Worm (Caenorhabditis elegans) whole organism, L3 larva: ENCODE results near the gene dos-3.

ENCODE experiments used
- elt-3 ChIP-seq, 3 experiments: fragments of 150-350 bp in 1 of 3; sonication (generic microtip) in 2 of 3; optimal IDR thresholded peaks; 2 replicates in 2 of 3; 4 replicates in 1 of 3; lab custom pipeline; 2014 to 2017; ENCODE audit warnings: missing biosample characterization in 3 of 3, missing genetic modification characterization in 3 of 3
- hmg-11 ChIP-seq: sonication (generic microtip); optimal IDR thresholded peaks from 2 replicates; lab custom pipeline; 2016; ENCODE audit warnings: missing genetic modification characterization, missing compliant biosample characterization
- nhr-76 ChIP-seq: fragments of 150-350 bp; sonication (generic microtip); optimal IDR thresholded peaks from 5 replicates; lab custom pipeline; 2014; ENCODE audit warnings: missing biosample characterization, missing genetic modification characterization
- unc-62 ChIP-seq: fragments of 150-350 bp; sonication (generic microtip); optimal IDR thresholded peaks from 4 replicates; lab custom pipeline; 2014; ENCODE audit warnings: missing biosample characterization, missing genetic modification reagents, missing genetic modification characterization
- ztf-4 ChIP-seq: fragments of 150-350 bp; optimal IDR thresholded peaks from 2 replicates; lab custom pipeline; 2014; ENCODE audit warnings: missing biosample characterization, missing genetic modification characterization

DNA sequence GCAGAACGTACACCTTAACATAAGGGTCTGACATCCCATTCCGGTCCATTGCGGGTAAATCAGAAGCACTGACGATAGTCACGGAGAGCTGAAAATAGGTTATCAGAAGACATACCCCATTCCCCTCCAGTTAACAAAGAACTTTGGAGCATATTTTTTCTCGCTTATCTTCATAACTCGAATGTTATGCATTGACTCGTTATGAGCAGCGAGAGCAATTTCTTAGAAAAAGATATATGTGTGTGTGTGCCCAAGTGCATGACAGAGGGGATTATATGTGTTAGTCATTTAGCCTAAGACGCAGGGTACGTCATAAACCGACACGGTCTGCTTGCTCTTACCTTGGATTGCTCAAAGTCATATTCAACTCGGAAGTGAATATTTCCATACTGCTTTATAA lies 49.8 kb downstream of the dos-3 start:
- TF ChIP-seq unc-62 (GFP tag; lab: Kevin White, UChicago) (no peak), hmg-11 (tag; lab: Kevin White, UChicago) (no peak), ztf-4 (no peak), elt-3 (tag; optimal IDR thresholded peaks at IDR 0.05; lab: Kevin White, UChicago) (no peak), nhr-76 (tag; lab: Kevin White, UChicago) (no peak)
